Worm (Caenorhabditis elegans): ENCODE measurements around the gene set-5.

DNA sequence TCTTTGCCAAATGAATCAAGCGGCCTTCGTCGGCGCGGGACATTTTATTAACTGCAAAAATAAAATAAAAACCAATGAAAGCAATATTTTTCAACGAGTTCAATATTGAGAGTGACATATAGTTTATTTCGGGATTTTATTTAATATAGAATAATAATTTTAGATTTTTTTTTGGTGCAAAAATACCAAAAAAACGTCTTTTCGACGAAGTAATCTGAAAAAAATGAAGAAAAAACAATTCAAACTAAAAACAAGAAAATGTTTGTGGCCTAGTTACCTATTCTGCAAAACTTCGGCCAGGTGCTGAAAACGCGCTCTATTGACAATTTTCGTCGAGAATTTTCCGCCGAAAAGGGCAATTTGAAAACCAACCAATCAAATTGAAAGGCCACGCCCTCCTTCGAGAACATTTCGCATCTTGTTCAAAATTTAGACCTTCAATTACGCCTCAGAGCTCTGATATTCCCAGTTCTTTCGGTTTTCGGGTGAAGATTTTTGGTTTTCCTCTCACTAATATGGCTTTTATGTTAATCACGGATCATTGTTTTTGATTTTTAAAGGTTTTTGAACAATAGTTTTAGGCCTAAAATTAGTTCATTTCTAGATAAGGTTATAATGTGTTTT, 13.2 kb upstream of the set-5 start, which contains the start of gene C47E8.4:
- TF ChIP-seq snpc-4 (tag; optimal IDR thresholded peaks at IDR 0.05): peak; percentile 89
- TF ChIP-seq nhr-12 (tag; optimal IDR thresholded peaks at IDR 0.05): peak; percentile 74
- TF ChIP-seq fkh-4 (tag; optimal IDR thresholded peaks at IDR 0.05; ENCODE audit: borderline replicate concordance): peak; percentile 99
- peak; percentile 75 for TF ChIP-seq unc-62 (GFP tag; optimal IDR thresholded peaks at IDR 0.05)
- peak; percentile 85 to 89 for TF ChIP-seq egl-27 (tag; optimal IDR thresholded peaks at IDR 0.05)
- TF ChIP-seq ceh-82 (tag; optimal IDR thresholded peaks at IDR 0.05): peak; percentile 97 to 98 (median 98)
- TF ChIP-seq ets-5 (GFP tag; IDR thresholded peaks at IDR 0.05): no peak
- peak; percentile 91 to 92 for TF ChIP-seq lin-35 (GFP tag; optimal IDR thresholded peaks at IDR 0.05)
- peak; percentile 96 for TF ChIP-seq nhr-237 (tag; optimal IDR thresholded peaks at IDR 0.05)
- TF ChIP-seq fos-1 (tag; optimal IDR thresholded peaks at IDR 0.05): peak; percentile 95
- peak; percentile 95 for TF ChIP-seq aly-2 (tag; optimal IDR thresholded peaks at IDR 0.05)
- peak; percentile 95 for TF ChIP-seq skn-1 (tag; optimal IDR thresholded peaks at IDR 0.05)

Data from whole organism, L1 larva.